Worm (Caenorhabditis elegans) whole organism, L2 larva: ENCODE data around the gene tap-1.

Experiments
- C34F6.9 ChIP-seq: fragments of 150-350 bp; optimal IDR thresholded peaks from 2 replicates; lab custom pipeline; 2014; ENCODE audit warnings: missing biosample characterization, missing genetic modification characterization
- F13H6.1 ChIP-seq: sonication (generic microtip); optimal IDR thresholded peaks from 2 replicates; lab custom pipeline; 2016; ENCODE audit warnings: missing genetic modification characterization, missing compliant biosample characterization
- R02D3.7 ChIP-seq: fragments of 150-350 bp; optimal IDR thresholded peaks from 2 replicates; lab custom pipeline; 2014; ENCODE audit warnings: missing biosample characterization, missing genetic modification characterization
- Y55F3AM.14 ChIP-seq: fragments of 200-800 bp; sonication (Bioruptor generic); optimal IDR thresholded peaks from 2 replicates; lab custom pipeline; 2018; ENCODE audit warnings: mild to moderate bottlenecking, missing genetic modification characterization, missing compliant biosample characterization
- ZK546.5 ChIP-seq: sonication (generic microtip); optimal IDR thresholded peaks from 2 replicates; lab custom pipeline; 2017; ENCODE audit warnings: missing biosample characterization, missing genetic modification characterization
- aly-2 ChIP-seq: fragments of 150-350 bp; optimal IDR thresholded peaks from 2 replicates; lab custom pipeline; 2014; ENCODE audit warnings: missing biosample characterization, missing genetic modification characterization
- ama-1 ChIP-seq: fragments of 150-350 bp; optimal IDR thresholded peaks from 2 replicates; lab custom pipeline; 2018; ENCODE audit warnings: inconsistent platforms
- blmp-1 ChIP-seq: sonication (generic microtip); optimal IDR thresholded peaks from 2 replicates; lab custom pipeline; 2017; ENCODE audit warnings: missing genetic modification characterization, mild to moderate bottlenecking, missing compliant biosample characterization, antibody characterized with exemption, moderate library complexity; ENCODE audit not compliant: insufficient read depth
- ceh-82 ChIP-seq: fragments of 150-350 bp; optimal IDR thresholded peaks from 2 replicates; lab custom pipeline; 2014; ENCODE audit warnings: missing biosample characterization, missing genetic modification characterization
- crh-2 ChIP-seq: sonication (generic microtip); optimal IDR thresholded peaks from 2 replicates; lab custom pipeline; 2017; ENCODE audit warnings: missing biosample characterization, missing genetic modification characterization
- dmd-4 ChIP-seq: sonication (generic microtip); optimal IDR thresholded peaks from 2 replicates; lab custom pipeline; 2017; ENCODE audit warnings: missing biosample characterization, missing genetic modification characterization
- fos-1 ChIP-seq: fragments of 150-350 bp; optimal IDR thresholded peaks from 2 replicates; lab custom pipeline; 2014; ENCODE audit warnings: missing biosample characterization, missing genetic modification characterization
- gmeb-1 ChIP-seq: fragments of 150-350 bp; optimal IDR thresholded peaks from 2 replicates; lab custom pipeline; 2014; ENCODE audit warnings: missing biosample characterization, missing genetic modification characterization
- lin-13 ChIP-seq: fragments of 150-350 bp; optimal IDR thresholded peaks from 2 replicates; lab custom pipeline; 2014; ENCODE audit warnings: missing biosample characterization, missing genetic modification reagents, missing genetic modification characterization
- lin-39 ChIP-seq: fragments of 150-350 bp; optimal IDR thresholded peaks from 2 replicates; lab custom pipeline; 2014; ENCODE audit warnings: missing biosample characterization, missing genetic modification reagents, missing genetic modification characterization
- lsy-2 ChIP-seq, 2 experiments: fragments of 150-350 bp in 1 of 2; sonication (generic microtip) in 1 of 2; optimal IDR thresholded peaks; 2 replicates each; lab custom pipeline; 2014 to 2017; ENCODE audit warnings: missing biosample characterization in 2 of 2, missing genetic modification characterization in 2 of 2
- mbf-1 ChIP-seq: sonication (generic microtip); optimal IDR thresholded peaks from 2 replicates; lab custom pipeline; 2017; ENCODE audit warnings: missing biosample characterization, missing genetic modification characterization
- mdl-1 ChIP-seq, 2 experiments: fragments of 150-350 bp in 1 of 2; sonication (generic microtip) in 1 of 2; optimal IDR thresholded peaks; 2 replicates each; lab custom pipeline; 2017; ENCODE audit warnings: missing biosample characterization in 2 of 2, missing genetic modification characterization in 2 of 2
- nhr-10 ChIP-seq: sonication (generic microtip); optimal IDR thresholded peaks from 2 replicates; lab custom pipeline; 2017; ENCODE audit warnings: missing biosample characterization, missing genetic modification characterization
- nhr-11 ChIP-seq: fragments of 150-350 bp; optimal IDR thresholded peaks from 2 replicates; lab custom pipeline; 2014; ENCODE audit warnings: missing biosample characterization, missing genetic modification characterization
- nhr-129 ChIP-seq: fragments of 150-350 bp; optimal IDR thresholded peaks from 2 replicates; lab custom pipeline; 2014; ENCODE audit warnings: missing biosample characterization, missing genetic modification characterization
- nhr-21 ChIP-seq: fragments of 150-350 bp; optimal IDR thresholded peaks from 2 replicates; lab custom pipeline; 2014; ENCODE audit warnings: missing biosample characterization, missing genetic modification characterization
- nhr-23 ChIP-seq: fragments of 150-350 bp; optimal IDR thresholded peaks from 2 replicates; lab custom pipeline; 2014; ENCODE audit warnings: missing biosample characterization, missing genetic modification reagents, missing genetic modification characterization
- nhr-237 ChIP-seq: fragments of 150-350 bp; optimal IDR thresholded peaks from 2 replicates; lab custom pipeline; 2014; ENCODE audit warnings: missing biosample characterization, missing genetic modification characterization
- nhr-25 ChIP-seq: fragments of 150-350 bp; sonication (generic microtip); optimal IDR thresholded peaks from 3 replicates; lab custom pipeline; 2014; ENCODE audit warnings: missing biosample characterization, missing genetic modification characterization
- nhr-6 ChIP-seq: fragments of 150-350 bp; optimal IDR thresholded peaks from 2 replicates; lab custom pipeline; 2014; ENCODE audit warnings: missing biosample characterization, missing genetic modification characterization
- nhr-77 ChIP-seq: fragments of 150-350 bp; optimal IDR thresholded peaks from 2 replicates; lab custom pipeline; 2014; ENCODE audit warnings: missing biosample characterization, missing genetic modification characterization
- peb-1 ChIP-seq: fragments of 150-350 bp; optimal IDR thresholded peaks from 2 replicates; lab custom pipeline; 2014; ENCODE audit warnings: missing biosample characterization, missing genetic modification characterization
- sem-4 ChIP-seq: fragments of 150-350 bp; optimal IDR thresholded peaks from 2 replicates; lab custom pipeline; 2014; ENCODE audit warnings: missing biosample characterization, missing genetic modification reagents, missing genetic modification characterization
- sma-3 ChIP-seq: sonication (generic microtip); optimal IDR thresholded peaks from 2 replicates; lab custom pipeline; 2016; ENCODE audit warnings: missing genetic modification reagents, missing genetic modification characterization, missing compliant biosample characterization
- sma-9 ChIP-seq, 2 experiments: fragments of 150-350 bp in 1 of 2; sonication (generic microtip) in 1 of 2; optimal IDR thresholded peaks; 2 replicates each; lab custom pipeline; 2014 to 2016; ENCODE audit warnings: missing genetic modification characterization in 2 of 2, mild to moderate bottlenecking in 1 of 2, missing biosample characterization in 1 of 2, missing compliant biosample characterization in 1 of 2, missing genetic modification reagents in 1 of 2, moderate library complexity in 1 of 2
- snpc-4 ChIP-seq: fragments of 150-350 bp; optimal IDR thresholded peaks from 2 replicates; lab custom pipeline; 2014; ENCODE audit warnings: missing biosample characterization, missing genetic modification characterization
- unc-39 ChIP-seq: fragments of 150-350 bp; optimal IDR thresholded peaks from 2 replicates; lab custom pipeline; 2014; ENCODE audit warnings: missing biosample characterization, missing genetic modification characterization
- unc-55 ChIP-seq: fragments of 150-350 bp; sonication (generic microtip); optimal IDR thresholded peaks from 3 replicates; lab custom pipeline; 2014; ENCODE audit warnings: missing biosample characterization, missing genetic modification reagents, missing genetic modification characterization
- unc-62 ChIP-seq: fragments of 150-350 bp; optimal IDR thresholded peaks from 2 replicates; lab custom pipeline; 2014; ENCODE audit warnings: missing biosample characterization, missing genetic modification reagents, missing genetic modification characterization
- zag-1 ChIP-seq: fragments of 150-350 bp; optimal IDR thresholded peaks from 2 replicates; lab custom pipeline; 2014; ENCODE audit warnings: missing biosample characterization, missing genetic modification characterization
- ztf-1 ChIP-seq: fragments of 200-800 bp; sonication (Bioruptor generic); conservative IDR thresholded peaks from 2 replicates; pipeline ENCODE4 v1.3.6; 2022; ENCODE audit warnings: missing genetic modification characterization, missing compliant biosample characterization
- ztf-11 ChIP-seq: sonication (generic microtip); optimal IDR thresholded peaks from 2 replicates; lab custom pipeline; 2017; ENCODE audit warnings: missing biosample characterization, missing genetic modification characterization
- ztf-4 ChIP-seq: fragments of 150-350 bp; optimal IDR thresholded peaks from 2 replicates; lab custom pipeline; 2014; ENCODE audit warnings: missing biosample characterization, missing genetic modification characterization

The tap-1 gene

DNA sequence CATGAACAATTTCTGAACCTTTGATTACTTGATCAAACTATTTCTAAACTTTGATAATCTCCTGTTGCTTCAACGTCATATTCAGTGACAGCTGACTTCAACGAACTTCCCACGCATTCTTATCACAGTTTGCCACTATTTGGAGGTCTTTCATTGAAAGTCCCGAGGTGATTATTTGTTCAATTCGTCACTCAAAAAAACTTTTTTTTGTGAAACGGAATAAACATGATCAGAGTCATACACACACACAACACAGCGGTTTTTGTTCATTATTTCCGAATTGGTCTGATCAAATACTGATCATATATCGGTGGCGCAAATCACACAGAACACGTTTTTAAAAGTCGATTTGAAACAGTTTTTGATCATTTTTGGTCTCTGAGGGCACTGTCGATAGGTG, 33.0 kb upstream of the tap-1 start:
- TF ChIP-seq mbf-1 (tag; lab: Kevin White, UChicago) (no peak), sma-9 (GFP tag; optimal IDR thresholded peaks at IDR 0.05; lab: Kevin White, UChicago) (peak; percentile 23), sma-9 (tag; optimal IDR thresholded peaks at IDR 0.05; lab: Kevin White, UChicago) (no peak)
- TF ChIP-seq, all 48 proteins: peak for 1

DNA sequence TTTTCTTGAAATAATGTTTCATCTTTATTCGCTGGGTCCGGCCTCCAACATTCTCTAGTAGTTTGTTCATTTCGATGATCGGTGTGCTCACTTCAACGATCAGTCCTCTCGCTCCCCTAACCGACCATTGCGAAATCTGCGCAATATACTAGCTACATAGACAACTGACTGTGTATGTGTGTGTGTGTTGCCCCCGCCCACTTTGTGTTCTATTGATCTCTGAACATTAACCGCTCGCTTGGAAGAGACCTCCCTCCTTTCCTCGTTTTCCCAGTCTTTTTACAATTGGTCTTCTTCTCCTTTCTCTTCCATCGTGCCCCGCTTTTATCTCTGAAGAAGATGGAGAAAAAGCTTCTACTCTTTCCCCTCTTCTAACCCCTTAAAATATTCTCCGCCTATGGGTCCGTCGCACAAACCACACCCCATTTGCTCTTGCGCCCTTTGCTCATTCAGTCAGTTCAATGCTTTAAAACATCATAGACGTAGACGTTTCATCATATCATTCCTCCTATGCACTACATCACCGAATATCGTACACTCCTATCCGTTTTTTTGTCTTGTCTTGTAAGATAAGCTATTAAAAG, 32.0 kb upstream of the tap-1 start:
- TF ChIP-seq Y55F3AM.14 (GFP tag; lab: Kevin White, UChicago) (peak; percentile 13), ZK546.5 (no peak), sma-3 (GFP tag; lab: Kevin White, UChicago) (no peak), R02D3.7 (tag; lab: Kevin White, UChicago) (no peak), sma-9 (GFP tag; optimal IDR thresholded peaks at IDR 0.05; lab: Kevin White, UChicago) (peak; percentile 97), sma-9 (tag; optimal IDR thresholded peaks at IDR 0.05; lab: Kevin White, UChicago) (no peak), ztf-1 (no peak), F13H6.1 (tag; lab: Kevin White, UChicago) (peak; percentile 66), lsy-2 (tag; optimal IDR thresholded peaks at IDR 0.05; lab: Kevin White, UChicago) (peak; percentile 20 to 44), nhr-6 (tag; lab: Kevin White, UChicago) (no peak), nhr-77 (tag; lab: Kevin White, UChicago) (no peak), ztf-4 (tag; lab: Kevin White, UChicago) (no peak), zag-1 (tag; lab: Kevin White, UChicago) (peak; percentile 70), gmeb-1 (tag; lab: Kevin White, UChicago) (no peak), sem-4 (tag; lab: Kevin White, UChicago) (peak; percentile 52), lin-39 (tag; lab: Kevin White, UChicago) (no peak), nhr-10 (no peak), ama-1 (lab: Kevin White, UChicago) (no peak), mbf-1 (tag; lab: Kevin White, UChicago) (no peak), lin-13 (GFP tag; lab: Kevin White, UChicago) (peak; percentile 47), peb-1 (no peak), aly-2 (no peak), nhr-21 (no peak), nhr-11 (no peak), nhr-23 (tag; lab: Kevin White, UChicago) (no peak), dmd-4 (no peak), nhr-237 (tag; lab: Kevin White, UChicago) (no peak), ceh-82 (no peak), unc-39 (tag; lab: Kevin White, UChicago) (no peak), nhr-25 (tag; lab: Kevin White, UChicago) (no peak), mdl-1 (tag; optimal IDR thresholded peaks at IDR 0.05; lab: Kevin White, UChicago) (peak; percentile 28 to 52), C34F6.9 (peak; percentile 42), unc-55 (GFP tag; lab: Kevin White, UChicago) (peak; percentile 28), nhr-129 (tag; lab: Kevin White, UChicago) (peak; percentile 77), snpc-4 (peak; percentile 28), ztf-11 (no peak), fos-1 (tag; lab: Kevin White, UChicago) (no peak)

DNA sequence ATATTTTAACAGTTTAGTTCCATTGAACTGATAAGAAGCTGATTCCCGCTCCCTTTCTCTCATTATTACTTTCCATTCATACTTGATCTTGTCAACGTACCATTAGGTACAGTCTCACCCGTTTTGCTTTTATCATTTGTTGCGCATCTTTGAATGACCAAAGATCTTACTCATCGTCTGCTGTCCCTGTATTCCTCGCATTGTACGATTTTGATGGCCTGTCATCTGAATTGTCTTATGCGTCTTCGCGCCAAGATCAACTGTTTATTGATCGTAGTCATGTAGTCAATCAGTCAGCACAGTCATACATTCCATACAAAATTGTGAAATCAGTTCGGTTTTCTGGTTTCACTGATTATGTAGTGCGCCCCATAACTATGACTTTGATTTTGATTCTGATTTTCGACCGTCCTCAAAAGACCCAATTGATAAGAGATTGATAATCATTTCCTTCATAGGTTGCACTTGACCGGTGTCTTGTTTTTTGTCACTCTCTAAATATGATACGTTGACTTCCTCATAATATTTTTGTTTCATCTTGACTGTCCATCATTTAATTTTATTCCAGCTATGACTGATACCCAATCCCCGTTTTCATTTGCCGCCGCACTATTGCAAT, 31.4 kb upstream of the tap-1 start, which contains the start of gene nhr-3:
nhr-3 (plus strand) TSS at position 569 of the 619 bp plus-strand sequence.
- TF ChIP-seq lsy-2 (tag; optimal IDR thresholded peaks at IDR 0.05; lab: Kevin White, UChicago), result no peak
- TF ChIP-seq sma-9 (GFP tag; optimal IDR thresholded peaks at IDR 0.05; lab: Kevin White, UChicago), result peak; percentile 47
- no peak for TF ChIP-seq sma-9 (tag; optimal IDR thresholded peaks at IDR 0.05; lab: Kevin White, UChicago)
- peak; percentile 22 for TF ChIP-seq nhr-6 (tag; lab: Kevin White, UChicago)
- no peak for TF ChIP-seq nhr-11
- no peak for TF ChIP-seq nhr-23 (tag; lab: Kevin White, UChicago)
- TF ChIP-seq blmp-1, result peak; percentile 79
- TF ChIP-seq nhr-77 (tag; lab: Kevin White, UChicago), result no peak
- TF ChIP-seq nhr-129 (tag; lab: Kevin White, UChicago), result peak; percentile 2
- TF ChIP-seq ceh-82, result no peak
- peak; percentile 37 for TF ChIP-seq nhr-25 (tag; lab: Kevin White, UChicago)
- TF ChIP-seq crh-2, result peak; percentile 49
- TF ChIP-seq fos-1 (tag; lab: Kevin White, UChicago), result peak; percentile 13
- no peak for TF ChIP-seq zag-1 (tag; lab: Kevin White, UChicago)
- peak; percentile 60 for TF ChIP-seq sma-3 (GFP tag; lab: Kevin White, UChicago)
- no peak for TF ChIP-seq unc-62 (GFP tag; lab: Kevin White, UChicago)
